Worm (Caenorhabditis elegans): ENCODE measurements around the gene Y75B8A.37.

- TF ChIP-seq unc-86 (tag; optimal IDR thresholded peaks at IDR 0.05) (no peak), fkh-10 (GFP tag; optimal IDR thresholded peaks at IDR 0.05) (no peak)
Observed at ce11 chrIII:12284157-12284556, 31.1 kb upstream of the Y75B8A.37 start.

All from whole organism, late embryonic.